Worm (Caenorhabditis elegans): ENCODE data around the gene Y43E12A.2.

- TF ChIP-seq tbx-2 (tag; optimal IDR thresholded peaks at IDR 0.05) = no peak
- no peak for TF ChIP-seq lin-15B (tag; optimal IDR thresholded peaks at IDR 0.05)
- no peak for TF ChIP-seq snpc-4 (tag; optimal IDR thresholded peaks at IDR 0.05)
- TF ChIP-seq unc-39 (tag; optimal IDR thresholded peaks at IDR 0.05) = no peak
- TF ChIP-seq elt-2 (tag; optimal IDR thresholded peaks at IDR 0.05) = no peak
- no peak for TF ChIP-seq ZK546.5 (tag; optimal IDR thresholded peaks at IDR 0.05)
- TF ChIP-seq nhr-237 (tag; optimal IDR thresholded peaks at IDR 0.05) = no peak
- TF ChIP-seq eor-1 (tag; optimal IDR thresholded peaks at IDR 0.05) = no peak
- TF ChIP-seq mdl-1 (tag; optimal IDR thresholded peaks at IDR 0.05) = no peak
- TF ChIP-seq ama-1 (optimal IDR thresholded peaks at IDR 0.05) = no peak
- no peak for TF ChIP-seq skn-1 (tag; optimal IDR thresholded peaks at IDR 0.05)
- no peak for TF ChIP-seq aly-2 (tag; optimal IDR thresholded peaks at IDR 0.05)
Measured at ce11 chrIV:10957583-10958229, 24.2 kb upstream of the Y43E12A.2 start, which contains the start of gene Y69E1A.5.
